Worm (Caenorhabditis elegans) whole organism, late embryonic: Measurements from ENCODE around the gene emc-3.

Experiments
- C08G9.2 ChIP-seq: sonication (generic microtip); optimal IDR thresholded peaks from 2 replicates; lab custom pipeline; 2016; ENCODE audit warnings: mild to moderate bottlenecking, missing genetic modification characterization, moderate library complexity, missing compliant biosample characterization
- C38D4.7 ChIP-seq: fragments of 200-800 bp; sonication (Bioruptor generic); optimal IDR thresholded peaks from 2 replicates; lab custom pipeline; 2018; ENCODE audit warnings: mild to moderate bottlenecking, missing genetic modification characterization, moderate library complexity, missing compliant biosample characterization
- ceh-19 ChIP-seq: fragments of 200-800 bp; sonication (Bioruptor generic); optimal IDR thresholded peaks from 2 replicates; lab custom pipeline; 2018; ENCODE audit warnings: mild to moderate bottlenecking, missing genetic modification characterization, missing compliant biosample characterization
- ceh-2 ChIP-seq: sonication (generic microtip); optimal IDR thresholded peaks from 2 replicates; lab custom pipeline; 2016; ENCODE audit warnings: missing genotype, missing genetic modification characterization, missing compliant biosample characterization
- ceh-31 ChIP-seq: sonication (generic microtip); optimal IDR thresholded peaks from 2 replicates; lab custom pipeline; 2016; ENCODE audit warnings: missing genetic modification characterization, missing compliant biosample characterization
- ceh-34 ChIP-seq: sonication (generic microtip); optimal IDR thresholded peaks from 2 replicates; lab custom pipeline; 2016; ENCODE audit warnings: mild to moderate bottlenecking, missing genetic modification characterization, missing compliant biosample characterization
- ceh-48 ChIP-seq: sonication (generic microtip); optimal IDR thresholded peaks from 2 replicates; lab custom pipeline; 2016; ENCODE audit warnings: missing genetic modification characterization, inconsistent platforms, missing compliant biosample characterization
- ceh-6 ChIP-seq: fragments of 200-800 bp; sonication (Bioruptor generic); optimal IDR thresholded peaks from 2 replicates; lab custom pipeline; 2018; ENCODE audit warnings: mild to moderate bottlenecking, missing genetic modification characterization, missing compliant biosample characterization
- ceh-9 ChIP-seq: sonication (generic microtip); optimal IDR thresholded peaks from 2 replicates; lab custom pipeline; 2016; ENCODE audit warnings: mild to moderate bottlenecking, missing genetic modification characterization, inconsistent platforms, missing compliant biosample characterization
- che-1 ChIP-seq: sonication (generic microtip); optimal IDR thresholded peaks from 2 replicates; lab custom pipeline; 2016; ENCODE audit warnings: mild to moderate bottlenecking, missing genetic modification characterization, missing compliant biosample characterization
- eyg-1 ChIP-seq: sonication (generic microtip); optimal IDR thresholded peaks from 2 replicates; lab custom pipeline; 2016; ENCODE audit warnings: missing genotype, missing genetic modification characterization, missing compliant biosample characterization
- fax-1 ChIP-seq: sonication (generic microtip); optimal IDR thresholded peaks from 2 replicates; lab custom pipeline; 2016; ENCODE audit warnings: missing genotype, missing genetic modification characterization, missing compliant biosample characterization
- gmeb-2 ChIP-seq: sonication (generic microtip); optimal IDR thresholded peaks from 2 replicates; lab custom pipeline; 2016; ENCODE audit warnings: missing genetic modification characterization, inconsistent platforms, missing compliant biosample characterization
- hlh-15 ChIP-seq: sonication (generic microtip); optimal IDR thresholded peaks from 2 replicates; lab custom pipeline; 2016; ENCODE audit warnings: missing genetic modification characterization, missing compliant biosample characterization
- hlh-6 ChIP-seq: sonication (generic microtip); optimal IDR thresholded peaks from 2 replicates; lab custom pipeline; 2016; ENCODE audit warnings: missing genotype, missing genetic modification characterization, missing compliant biosample characterization
- hlh-8 ChIP-seq: sonication (generic microtip); optimal IDR thresholded peaks from 2 replicates; lab custom pipeline; 2016; ENCODE audit warnings: missing genotype, missing genetic modification characterization, missing compliant biosample characterization
- lin-11 ChIP-seq: fragments of 200-800 bp; sonication (Bioruptor generic); optimal IDR thresholded peaks from 2 replicates; lab custom pipeline; 2018; ENCODE audit warnings: mild to moderate bottlenecking, missing genetic modification characterization, missing compliant biosample characterization
- madf-2 ChIP-seq: sonication (generic microtip); optimal IDR thresholded peaks from 2 replicates; lab custom pipeline; 2017; ENCODE audit warnings: missing genetic modification characterization, missing compliant biosample characterization
- mec-3 ChIP-seq: sonication (generic microtip); optimal IDR thresholded peaks from 2 replicates; lab custom pipeline; 2016; ENCODE audit warnings: borderline replicate concordance, missing genetic modification characterization, missing compliant biosample characterization
- odd-2 ChIP-seq: sonication (generic microtip); optimal IDR thresholded peaks from 2 replicates; lab custom pipeline; 2017; ENCODE audit warnings: antibody characterized with exemption, mild to moderate bottlenecking, missing genetic modification characterization, missing compliant biosample characterization
- pag-3 ChIP-seq: sonication (generic microtip); optimal IDR thresholded peaks from 2 replicates; lab custom pipeline; 2016; ENCODE audit warnings: missing compliant biosample characterization, missing genetic modification characterization, borderline replicate concordance
- pat-9 ChIP-seq: fragments of 200-800 bp; sonication (Bioruptor generic); optimal IDR thresholded peaks from 2 replicates; lab custom pipeline; 2018; ENCODE audit warnings: mild to moderate bottlenecking, missing genetic modification characterization, moderate library complexity, missing compliant biosample characterization
- pax-1 ChIP-seq: fragments of 150-350 bp; optimal IDR thresholded peaks from 2 replicates; lab custom pipeline; 2014; ENCODE audit warnings: missing biosample characterization, missing genetic modification characterization
- pha-2 ChIP-seq: sonication (generic microtip); optimal IDR thresholded peaks from 2 replicates; lab custom pipeline; 2017; ENCODE audit warnings: mild to moderate bottlenecking, missing genetic modification characterization, missing compliant biosample characterization
- pha-4 ChIP-seq: fragments of 150-350 bp; optimal IDR thresholded peaks from 2 replicates; lab custom pipeline; 2018; ENCODE audit warnings: missing biosample characterization, missing genetic modification reagents, missing genetic modification characterization
- pqm-1 ChIP-seq: sonication (generic microtip); optimal IDR thresholded peaks from 2 replicates; lab custom pipeline; 2016; ENCODE audit warnings: missing genetic modification characterization, missing compliant biosample characterization
- pros-1 ChIP-seq: fragments of 150-350 bp; optimal IDR thresholded peaks from 2 replicates; lab custom pipeline; 2014; ENCODE audit warnings: missing biosample characterization, missing genetic modification reagents, missing genetic modification characterization
- ref-2 ChIP-seq: sonication (generic microtip); optimal IDR thresholded peaks from 2 replicates; lab custom pipeline; 2016; ENCODE audit warnings: missing genetic modification characterization, missing compliant biosample characterization
- rnt-1 ChIP-seq: sonication (generic microtip); optimal IDR thresholded peaks from 2 replicates; lab custom pipeline; 2016; ENCODE audit warnings: missing genetic modification characterization, missing compliant biosample characterization
- sox-2 ChIP-seq: fragments of 200-800 bp; sonication (Bioruptor generic); IDR thresholded peaks from 2 replicates; pipeline ENCODE4 v1.3.6; 2022; ENCODE audit warnings: missing genetic modification reagents, missing genetic modification characterization, missing compliant biosample characterization
- syd-9 ChIP-seq: sonication (generic microtip); optimal IDR thresholded peaks from 2 replicates; lab custom pipeline; 2016; ENCODE audit warnings: mild to moderate bottlenecking, missing genetic modification characterization, moderate library complexity, missing compliant biosample characterization
- tbx-2 ChIP-seq: sonication (generic microtip); optimal IDR thresholded peaks from 2 replicates; lab custom pipeline; 2016; ENCODE audit warnings: missing genetic modification characterization, missing compliant biosample characterization
- tbx-7 ChIP-seq: sonication (generic microtip); optimal IDR thresholded peaks from 2 replicates; lab custom pipeline; 2016; ENCODE audit warnings: missing genotype, missing genetic modification characterization, missing compliant biosample characterization
- ttx-3 ChIP-seq: sonication (generic microtip); optimal IDR thresholded peaks from 2 replicates; lab custom pipeline; 2016; ENCODE audit warnings: missing genetic modification reagents, missing genetic modification characterization, missing compliant biosample characterization
- unc-55 ChIP-seq: sonication (generic microtip); optimal IDR thresholded peaks from 2 replicates; lab custom pipeline; 2017; ENCODE audit warnings: missing biosample characterization, missing genetic modification reagents, missing genetic modification characterization
- zip-5 ChIP-seq: sonication (generic microtip); optimal IDR thresholded peaks from 2 replicates; lab custom pipeline; 2016; ENCODE audit warnings: missing genetic modification characterization, missing compliant biosample characterization

The emc-3 gene

ce11 chrIV:13380506-13380905 is 1.2 kb downstream of the emc-3 start:
- TF ChIP-seq ceh-2 (tag; lab: Kevin White, UChicago) (no peak), pqm-1 (tag; lab: Kevin White, UChicago) (no peak), C08G9.2 (tag; lab: Kevin White, UChicago) (no peak), ceh-31 (tag; lab: Kevin White, UChicago) (no peak), pha-2 (tag; lab: Kevin White, UChicago) (no peak), syd-9 (tag; lab: Kevin White, UChicago) (no peak), unc-55 (GFP tag; lab: Kevin White, UChicago) (no peak), tbx-2 (tag; lab: Kevin White, UChicago) (no peak), pag-3 (no peak), ceh-34 (tag; lab: Kevin White, UChicago) (no peak), madf-2 (no peak)

ce11 chrIV:13377716-13378115 is 4.0 kb downstream of the emc-3 start, which contains the start of gene mau-8:
Gene mau-8 (plus strand): TSS chrIV:13378016.
- TF ChIP-seq pros-1 (tag; lab: Kevin White, UChicago) (no peak), pax-1 (no peak), zip-5 (tag; lab: Kevin White, UChicago) (no peak), lin-11 (no peak), pha-2 (tag; lab: Kevin White, UChicago) (no peak), C38D4.7 (GFP tag; lab: Kevin White, UChicago) (no peak), sox-2 (GFP tag; lab: Robert Waterston, UW) (no peak), tbx-7 (tag; lab: Kevin White, UChicago) (no peak), syd-9 (tag; lab: Kevin White, UChicago) (no peak), rnt-1 (no peak), hlh-15 (tag; lab: Kevin White, UChicago) (no peak)
- TF ChIP-seq, all 69 proteins: peak for 0

- TF ChIP-seq lin-11 = no peak
- TF ChIP-seq ceh-48 (tag; lab: Kevin White, UChicago) = peak; percentile 54
- no peak for TF ChIP-seq sox-2 (GFP tag; lab: Robert Waterston, UW)
Observed at ce11 chrIV:13374918-13375317, 6.8 kb downstream of the emc-3 start.

ce11 chrIV:13371699-13372098 is 10.0 kb downstream of the emc-3 start, which contains the start of gene Y62E10A.6:
Gene Y62E10A.6 (plus strand): TSS chrIV:13371999.
- TF ChIP-seq hlh-8 (tag; lab: Kevin White, UChicago) (no peak), ceh-9 (tag; lab: Kevin White, UChicago) (no peak), gmeb-2 (tag; lab: Kevin White, UChicago) (no peak), pha-4 (tag; lab: Kevin White, UChicago) (no peak), tbx-7 (tag; lab: Kevin White, UChicago) (no peak), ttx-3 (no peak), eyg-1 (tag; lab: Kevin White, UChicago) (no peak), mec-3 (tag; lab: Kevin White, UChicago) (no peak), pax-1 (no peak), ceh-2 (tag; lab: Kevin White, UChicago) (no peak), odd-2 (no peak), hlh-6 (no peak), ceh-6 (GFP tag; lab: Kevin White, UChicago) (no peak), pat-9 (tag; lab: Kevin White, UChicago) (no peak), che-1 (tag; lab: Kevin White, UChicago) (no peak), fax-1 (tag; lab: Kevin White, UChicago) (no peak), pha-2 (tag; lab: Kevin White, UChicago) (no peak), ref-2 (tag; lab: Kevin White, UChicago) (no peak), ceh-19 (no peak)
